Worm (Caenorhabditis elegans) whole organism, L3 larva: ENCODE results near the gene F17C8.6.
"Not testable (repeated sequence)": the region's sequence is repeated elsewhere in the genome, so short reads cannot be mapped to it uniquely, and the experiment has no call there.

ENCODE experiments used
- ceh-9 ChIP-seq: sonication (generic microtip); optimal IDR thresholded peaks from 2 replicates; lab custom pipeline; 2018; ENCODE audit warnings: missing biosample characterization, missing genetic modification characterization
- elt-1 ChIP-seq: fragments of 150-350 bp; optimal IDR thresholded peaks from 2 replicates; lab custom pipeline; 2014; ENCODE audit warnings: missing biosample characterization, missing genetic modification characterization
- fkh-2 ChIP-seq: fragments of 150-350 bp; optimal IDR thresholded peaks from 2 replicates; lab custom pipeline; 2014; ENCODE audit warnings: missing biosample characterization, missing genetic modification reagents, missing genetic modification characterization
- nhr-23 ChIP-seq: fragments of 150-350 bp; optimal IDR thresholded peaks from 2 replicates; lab custom pipeline; 2014; ENCODE audit warnings: missing biosample characterization, missing genetic modification reagents, missing genetic modification characterization
- sea-2 ChIP-seq: fragments of 150-350 bp; sonication (generic microtip); optimal IDR thresholded peaks from 4 replicates; lab custom pipeline; 2014; ENCODE audit warnings: missing biosample characterization, missing genetic modification reagents, missing genetic modification characterization

ce11 chrIII:4742620-4743019 is 3.2 kb downstream of the F17C8.6 start, which contains the start of gene twk-6:
- TF ChIP-seq nhr-23; ceh-9 (tag; lab: Kevin White, UChicago); fkh-2 (tag; lab: Kevin White, UChicago); sea-2 (GFP tag; lab: Kevin White, UChicago); elt-1 (tag; lab: Kevin White, UChicago): not testable (repeated sequence)
